Fruit fly (Drosophila melanogaster) whole organism: ENCODE measurements around the gene Mnt.

Source experiments
- CG8478 ChIP-seq: fragments of >200 bp; optimal IDR thresholded peaks from 2 replicates; lab custom pipeline; 2018; ENCODE audit warnings: inconsistent platforms
- Dll ChIP-seq: fragments of >200 bp; optimal IDR thresholded peaks from 2 replicates; lab custom pipeline; 2017
- EcR ChIP-seq, 2 experiments: fragments of >200 bp; optimal IDR thresholded peaks; 2 replicates each; lab custom pipeline; 2017; ENCODE audit warnings: missing biosample characterization in 2 of 2, missing genetic modification characterization in 2 of 2, missing genetic modification reagents in 2 of 2
- pan ChIP-seq: fragments of >200 bp; optimal IDR thresholded peaks from 2 replicates; lab custom pipeline; 2017
- psq ChIP-seq: fragments of >200 bp; optimal IDR thresholded peaks from 2 replicates; lab custom pipeline; 2017
- usp ChIP-seq: fragments of >200 bp; optimal IDR thresholded peaks from 2 replicates; lab custom pipeline; 2017; ENCODE audit warnings: missing biosample characterization, missing genetic modification characterization, mixed read lengths

dm6 chrX:3740725-3741440, 69.3 kb downstream of the Mnt start:
- peak in 1 of 2 experiments; percentile 54 for TF ChIP-seq EcR (GFP tag; optimal IDR thresholded peaks at IDR 0.05; lab: Kevin White, UChicago)
- TF ChIP-seq CG8478 (lab: Kevin White, UChicago): no peak
- TF ChIP-seq psq (lab: Kevin White, UChicago): no peak
- no peak for TF ChIP-seq usp (GFP tag; lab: Kevin White, UChicago)
- TF ChIP-seq pan (lab: Kevin White, UChicago): no peak
- peak; percentile 86 for TF ChIP-seq Dll (lab: Kevin White, UChicago)
